Worm (Caenorhabditis elegans) whole organism, late embryonic: ENCODE data around the gene seb-3.

Experiments
- C08G9.2 ChIP-seq: sonication (generic microtip); optimal IDR thresholded peaks from 2 replicates; lab custom pipeline; 2016; ENCODE audit warnings: mild to moderate bottlenecking, missing genetic modification characterization, moderate library complexity, missing compliant biosample characterization
- C38D4.7 ChIP-seq: fragments of 200-800 bp; sonication (Bioruptor generic); optimal IDR thresholded peaks from 2 replicates; lab custom pipeline; 2018; ENCODE audit warnings: mild to moderate bottlenecking, missing genetic modification characterization, moderate library complexity, missing compliant biosample characterization
- F13H6.1 ChIP-seq: sonication (generic microtip); optimal IDR thresholded peaks from 2 replicates; lab custom pipeline; 2016; ENCODE audit warnings: missing genetic modification characterization, missing compliant biosample characterization
- Y22D7AL.16 ChIP-seq: sonication (generic microtip); optimal IDR thresholded peaks from 2 replicates; lab custom pipeline; 2016; ENCODE audit warnings: missing genetic modification characterization, missing compliant biosample characterization
- ceh-14 ChIP-seq: sonication (generic microtip); optimal IDR thresholded peaks from 2 replicates; lab custom pipeline; 2016; ENCODE audit warnings: missing genotype, missing genetic modification characterization, missing compliant biosample characterization
- ceh-18 ChIP-seq: sonication (generic microtip); optimal IDR thresholded peaks from 2 replicates; lab custom pipeline; 2016; ENCODE audit warnings: missing genetic modification characterization, missing compliant biosample characterization
- ceh-19 ChIP-seq: fragments of 200-800 bp; sonication (Bioruptor generic); optimal IDR thresholded peaks from 2 replicates; lab custom pipeline; 2018; ENCODE audit warnings: mild to moderate bottlenecking, missing genetic modification characterization, missing compliant biosample characterization
- ceh-2 ChIP-seq: sonication (generic microtip); optimal IDR thresholded peaks from 2 replicates; lab custom pipeline; 2016; ENCODE audit warnings: missing genotype, missing genetic modification characterization, missing compliant biosample characterization
- ceh-22 ChIP-seq: sonication (generic microtip); optimal IDR thresholded peaks from 2 replicates; lab custom pipeline; 2017; ENCODE audit warnings: missing biosample characterization, missing genetic modification characterization
- ceh-24 ChIP-seq: sonication (generic microtip); optimal IDR thresholded peaks from 2 replicates; lab custom pipeline; 2016; ENCODE audit warnings: mild to moderate bottlenecking, missing genetic modification characterization, missing compliant biosample characterization
- ceh-30 ChIP-seq: fragments of 150-350 bp; optimal IDR thresholded peaks from 2 replicates; lab custom pipeline; 2014; ENCODE audit warnings: missing biosample characterization, missing genetic modification characterization
- ceh-31 ChIP-seq: sonication (generic microtip); optimal IDR thresholded peaks from 2 replicates; lab custom pipeline; 2016; ENCODE audit warnings: missing genetic modification characterization, missing compliant biosample characterization
- ceh-34 ChIP-seq: sonication (generic microtip); optimal IDR thresholded peaks from 2 replicates; lab custom pipeline; 2016; ENCODE audit warnings: mild to moderate bottlenecking, missing genetic modification characterization, missing compliant biosample characterization
- ceh-45 ChIP-seq: fragments of 200-800 bp; sonication (Bioruptor generic); IDR thresholded peaks from 2 replicates; pipeline ENCODE4 v1.3.6; 2022; ENCODE audit warnings: missing genetic modification reagents, missing genetic modification characterization, missing compliant biosample characterization
- ceh-48 ChIP-seq: sonication (generic microtip); optimal IDR thresholded peaks from 2 replicates; lab custom pipeline; 2016; ENCODE audit warnings: missing genetic modification characterization, inconsistent platforms, missing compliant biosample characterization
- ceh-6 ChIP-seq: fragments of 200-800 bp; sonication (Bioruptor generic); optimal IDR thresholded peaks from 2 replicates; lab custom pipeline; 2018; ENCODE audit warnings: mild to moderate bottlenecking, missing genetic modification characterization, missing compliant biosample characterization
- ceh-9 ChIP-seq: sonication (generic microtip); optimal IDR thresholded peaks from 2 replicates; lab custom pipeline; 2016; ENCODE audit warnings: mild to moderate bottlenecking, missing genetic modification characterization, inconsistent platforms, missing compliant biosample characterization
- che-1 ChIP-seq: sonication (generic microtip); optimal IDR thresholded peaks from 2 replicates; lab custom pipeline; 2016; ENCODE audit warnings: mild to moderate bottlenecking, missing genetic modification characterization, missing compliant biosample characterization
- dmd-4 ChIP-seq: sonication (generic microtip); optimal IDR thresholded peaks from 2 replicates; lab custom pipeline; 2016; ENCODE audit warnings: borderline replicate concordance, missing genetic modification characterization, missing compliant biosample characterization
- dve-1 ChIP-seq: sonication (generic microtip); optimal IDR thresholded peaks from 2 replicates; lab custom pipeline; 2017; ENCODE audit warnings: antibody characterized with exemption, mild to moderate bottlenecking, missing genetic modification characterization, missing compliant biosample characterization
- elt-2 ChIP-seq: sonication (generic microtip); optimal IDR thresholded peaks from 2 replicates; lab custom pipeline; 2016; ENCODE audit warnings: missing genetic modification reagents, missing genetic modification characterization, missing compliant biosample characterization
- elt-4 ChIP-seq: sonication (generic microtip); optimal IDR thresholded peaks from 2 replicates; lab custom pipeline; 2016; ENCODE audit warnings: missing genetic modification characterization, missing compliant biosample characterization
- ets-4 ChIP-seq: sonication (generic microtip); optimal IDR thresholded peaks from 2 replicates; lab custom pipeline; 2016; ENCODE audit warnings: missing genetic modification characterization, missing compliant biosample characterization
- eyg-1 ChIP-seq: sonication (generic microtip); optimal IDR thresholded peaks from 2 replicates; lab custom pipeline; 2016; ENCODE audit warnings: missing genotype, missing genetic modification characterization, missing compliant biosample characterization
- fax-1 ChIP-seq: sonication (generic microtip); optimal IDR thresholded peaks from 2 replicates; lab custom pipeline; 2016; ENCODE audit warnings: missing genotype, missing genetic modification characterization, missing compliant biosample characterization
- fkh-6 ChIP-seq: sonication (generic microtip); optimal IDR thresholded peaks from 2 replicates; lab custom pipeline; 2016; ENCODE audit warnings: missing genetic modification characterization, missing compliant biosample characterization
- gmeb-2 ChIP-seq: sonication (generic microtip); optimal IDR thresholded peaks from 2 replicates; lab custom pipeline; 2016; ENCODE audit warnings: missing genetic modification characterization, inconsistent platforms, missing compliant biosample characterization
- hlh-13 ChIP-seq: fragments of 200-800 bp; sonication (Bioruptor generic); optimal IDR thresholded peaks from 2 replicates; lab custom pipeline; 2018; ENCODE audit warnings: mild to moderate bottlenecking, missing genetic modification characterization, missing compliant biosample characterization
- hlh-15 ChIP-seq: sonication (generic microtip); optimal IDR thresholded peaks from 2 replicates; lab custom pipeline; 2016; ENCODE audit warnings: missing genetic modification characterization, missing compliant biosample characterization
- hlh-30 ChIP-seq: sonication (generic microtip); optimal IDR thresholded peaks from 2 replicates; lab custom pipeline; 2017; ENCODE audit warnings: antibody characterized with exemption, missing genetic modification characterization, missing compliant biosample characterization; ENCODE audit not compliant: insufficient read depth
- hlh-6 ChIP-seq: sonication (generic microtip); optimal IDR thresholded peaks from 2 replicates; lab custom pipeline; 2016; ENCODE audit warnings: missing genotype, missing genetic modification characterization, missing compliant biosample characterization
- hlh-8 ChIP-seq: sonication (generic microtip); optimal IDR thresholded peaks from 2 replicates; lab custom pipeline; 2016; ENCODE audit warnings: missing genotype, missing genetic modification characterization, missing compliant biosample characterization
- lim-6 ChIP-seq: sonication (generic microtip); optimal IDR thresholded peaks from 2 replicates; lab custom pipeline; 2016; ENCODE audit warnings: missing genetic modification characterization, missing compliant biosample characterization
- lin-11 ChIP-seq: fragments of 200-800 bp; sonication (Bioruptor generic); optimal IDR thresholded peaks from 2 replicates; lab custom pipeline; 2018; ENCODE audit warnings: mild to moderate bottlenecking, missing genetic modification characterization, missing compliant biosample characterization
- nfya-1 ChIP-seq: sonication (generic microtip); optimal IDR thresholded peaks from 2 replicates; lab custom pipeline; 2017; ENCODE audit warnings: missing genetic modification characterization, mild to moderate bottlenecking, missing compliant biosample characterization, antibody characterized with exemption, moderate library complexity
- nhr-11 ChIP-seq: fragments of 150-350 bp; optimal IDR thresholded peaks from 2 replicates; lab custom pipeline; 2014; ENCODE audit warnings: missing biosample characterization, missing genetic modification characterization
- npax-4 ChIP-seq: sonication (generic microtip); optimal IDR thresholded peaks from 2 replicates; lab custom pipeline; 2016; ENCODE audit warnings: missing genetic modification characterization, missing compliant biosample characterization
- odd-2 ChIP-seq: sonication (generic microtip); optimal IDR thresholded peaks from 2 replicates; lab custom pipeline; 2017; ENCODE audit warnings: antibody characterized with exemption, mild to moderate bottlenecking, missing genetic modification characterization, missing compliant biosample characterization
- pag-3 ChIP-seq: sonication (generic microtip); optimal IDR thresholded peaks from 2 replicates; lab custom pipeline; 2016; ENCODE audit warnings: missing compliant biosample characterization, missing genetic modification characterization, borderline replicate concordance
- pat-9 ChIP-seq: fragments of 200-800 bp; sonication (Bioruptor generic); optimal IDR thresholded peaks from 2 replicates; lab custom pipeline; 2018; ENCODE audit warnings: mild to moderate bottlenecking, missing genetic modification characterization, moderate library complexity, missing compliant biosample characterization
- pha-2 ChIP-seq: sonication (generic microtip); optimal IDR thresholded peaks from 2 replicates; lab custom pipeline; 2017; ENCODE audit warnings: mild to moderate bottlenecking, missing genetic modification characterization, missing compliant biosample characterization
- pqm-1 ChIP-seq: sonication (generic microtip); optimal IDR thresholded peaks from 2 replicates; lab custom pipeline; 2016; ENCODE audit warnings: missing genetic modification characterization, missing compliant biosample characterization
- pros-1 ChIP-seq: fragments of 150-350 bp; optimal IDR thresholded peaks from 2 replicates; lab custom pipeline; 2014; ENCODE audit warnings: missing biosample characterization, missing genetic modification reagents, missing genetic modification characterization
- ref-2 ChIP-seq: sonication (generic microtip); optimal IDR thresholded peaks from 2 replicates; lab custom pipeline; 2016; ENCODE audit warnings: missing genetic modification characterization, missing compliant biosample characterization
- rnt-1 ChIP-seq: sonication (generic microtip); optimal IDR thresholded peaks from 2 replicates; lab custom pipeline; 2016; ENCODE audit warnings: missing genetic modification characterization, missing compliant biosample characterization
- sdc-2 ChIP-seq: sonication (generic microtip); optimal IDR thresholded peaks from 2 replicates; lab custom pipeline; 2016; ENCODE audit warnings: missing genotype, missing genetic modification characterization, missing compliant biosample characterization
- sox-2 ChIP-seq: fragments of 200-800 bp; sonication (Bioruptor generic); IDR thresholded peaks from 2 replicates; pipeline ENCODE4 v1.3.6; 2022; ENCODE audit warnings: missing genetic modification reagents, missing genetic modification characterization, missing compliant biosample characterization
- syd-9 ChIP-seq: sonication (generic microtip); optimal IDR thresholded peaks from 2 replicates; lab custom pipeline; 2016; ENCODE audit warnings: mild to moderate bottlenecking, missing genetic modification characterization, moderate library complexity, missing compliant biosample characterization
- tbx-2 ChIP-seq: sonication (generic microtip); optimal IDR thresholded peaks from 2 replicates; lab custom pipeline; 2016; ENCODE audit warnings: missing genetic modification characterization, missing compliant biosample characterization
- ttx-3 ChIP-seq: sonication (generic microtip); optimal IDR thresholded peaks from 2 replicates; lab custom pipeline; 2016; ENCODE audit warnings: missing genetic modification reagents, missing genetic modification characterization, missing compliant biosample characterization
- unc-55 ChIP-seq: sonication (generic microtip); optimal IDR thresholded peaks from 2 replicates; lab custom pipeline; 2017; ENCODE audit warnings: missing biosample characterization, missing genetic modification reagents, missing genetic modification characterization
- unc-86 ChIP-seq: sonication (generic microtip); optimal IDR thresholded peaks from 2 replicates; lab custom pipeline; 2016; ENCODE audit warnings: missing genetic modification characterization, missing compliant biosample characterization
- ztf-16 ChIP-seq: sonication (generic microtip); optimal IDR thresholded peaks from 2 replicates; lab custom pipeline; 2017; ENCODE audit warnings: missing genetic modification characterization, missing compliant biosample characterization

Gene seb-3

ce11 chrX:15040552-15041080 is 14.5 kb downstream of the seb-3 start, which contains the start of gene C18B12.4:
Gene C18B12.4 (minus strand): TSS chrX:15040602.
- TF ChIP-seq fax-1 (tag; lab: Kevin White, UChicago) (no peak), nhr-11 (tag; lab: Kevin White, UChicago) (no peak), F13H6.1 (tag; lab: Kevin White, UChicago) (peak; percentile 30), elt-2 (tag; lab: Kevin White, UChicago) (peak; percentile 30), ceh-48 (tag; lab: Kevin White, UChicago) (peak; percentile 50), gmeb-2 (tag; lab: Kevin White, UChicago) (no peak), pag-3 (tag; lab: Kevin White, UChicago) (no peak), lin-11 (tag; lab: Kevin White, UChicago) (no peak), dmd-4 (tag; lab: Kevin White, UChicago) (no peak), C08G9.2 (tag; lab: Kevin White, UChicago) (peak; percentile 6), pros-1 (tag; lab: Kevin White, UChicago) (peak; percentile 71), sdc-2 (peak; percentile 88), ceh-6 (no peak), ttx-3 (no peak), ceh-9 (tag; lab: Kevin White, UChicago) (no peak), hlh-8 (tag; lab: Kevin White, UChicago) (peak; percentile 49), eyg-1 (tag; lab: Kevin White, UChicago) (peak; percentile 19), ceh-2 (tag; lab: Kevin White, UChicago) (peak; percentile 65), odd-2 (tag; lab: Kevin White, UChicago) (no peak), ztf-16 (tag; lab: Kevin White, UChicago) (peak; percentile 9), lim-6 (tag; lab: Kevin White, UChicago) (peak; percentile 8), ref-2 (tag; lab: Kevin White, UChicago) (peak; percentile 76), unc-86 (tag; lab: Kevin White, UChicago) (no peak), hlh-13 (GFP tag; lab: Kevin White, UChicago) (no peak), rnt-1 (tag; lab: Kevin White, UChicago) (peak; percentile 79), ceh-24 (tag; lab: Kevin White, UChicago) (no peak), ceh-30 (tag; lab: Kevin White, UChicago) (peak; percentile 61), elt-4 (tag; lab: Kevin White, UChicago) (no peak), pqm-1 (tag; lab: Kevin White, UChicago) (no peak), ets-4 (tag; lab: Kevin White, UChicago) (peak; percentile 36), pha-2 (tag; lab: Kevin White, UChicago) (no peak), C38D4.7 (GFP tag; lab: Kevin White, UChicago) (no peak), ceh-34 (tag; lab: Kevin White, UChicago) (peak; percentile 78), hlh-15 (tag; lab: Kevin White, UChicago) (no peak), ceh-14 (tag; lab: Kevin White, UChicago) (peak; percentile 33), syd-9 (tag; lab: Kevin White, UChicago) (no peak), ceh-18 (tag; lab: Kevin White, UChicago) (peak; percentile 83), npax-4 (tag; lab: Kevin White, UChicago) (no peak), fkh-6 (no peak), nfya-1 (tag; lab: Kevin White, UChicago) (peak; percentile 72), Y22D7AL.16 (tag; lab: Kevin White, UChicago) (no peak), ceh-22 (no peak), pat-9 (tag; lab: Kevin White, UChicago) (peak; percentile 57), che-1 (tag; lab: Kevin White, UChicago) (no peak), ceh-45 (GFP tag; lab: Robert Waterston, UW) (no peak), dve-1 (tag; lab: Kevin White, UChicago) (peak; percentile 3), unc-55 (peak; percentile 80), ceh-31 (tag; lab: Kevin White, UChicago) (peak; percentile 84), hlh-6 (tag; lab: Kevin White, UChicago) (no peak), ceh-19 (GFP tag; lab: Kevin White, UChicago) (peak; percentile 3), hlh-30 (tag; lab: Kevin White, UChicago) (peak; percentile 99), sox-2 (GFP tag; lab: Robert Waterston, UW) (peak; percentile 6; the same call in 1 of the 2 replicates), tbx-2 (tag; lab: Kevin White, UChicago) (peak; percentile 68)
